Fruit fly (Drosophila melanogaster) whole organism, prepupa: Measurements from ENCODE around the gene CG4465.
A peak's percentile ranks its signal among the peaks of the same experiment; 100 is the strongest.

ENCODE experiments used
- CG10631 ChIP-seq: fragments of 200-800 bp; sonication (Bioruptor generic); optimal IDR thresholded peaks from 2 replicates; lab custom pipeline; 2016; ENCODE audit warnings: missing biosample characterization, missing genetic modification characterization
- CG10669 ChIP-seq: fragments of 200-800 bp; sonication (Bioruptor generic); optimal IDR thresholded peaks from 3 replicates; lab custom pipeline; 2018; ENCODE audit warnings: missing biosample characterization, mild to moderate bottlenecking, missing genetic modification characterization, moderate library complexity
- CG11762 ChIP-seq: fragments of 200-800 bp; sonication (Bioruptor generic); optimal IDR thresholded peaks from 3 replicates; lab custom pipeline; 2016; ENCODE audit warnings: missing biosample characterization, missing genetic modification characterization; ENCODE audit not compliant: insufficient read depth
- CG11902 ChIP-seq: fragments of 200-800 bp; sonication (Bioruptor generic); optimal IDR thresholded peaks from 3 replicates; lab custom pipeline; 2016; ENCODE audit warnings: missing biosample characterization, missing genetic modification characterization
- CG15336 ChIP-seq: fragments of 200-800 bp; sonication (Bioruptor generic); IDR thresholded peaks from 2 replicates; pipeline ENCODE4 v1.3.6; 2022; ENCODE audit warnings: missing biosample characterization, missing genetic modification characterization
- CG1621 ChIP-seq: fragments of 200-800 bp; sonication (Bioruptor generic); optimal IDR thresholded peaks from 3 replicates; lab custom pipeline; 2018; ENCODE audit warnings: missing biosample characterization, mild to moderate bottlenecking, missing genetic modification characterization
- CG16779 ChIP-seq: fragments of 200-800 bp; sonication (Bioruptor generic); optimal IDR thresholded peaks from 3 replicates; lab custom pipeline; 2017; ENCODE audit warnings: missing biosample characterization, mild to moderate bottlenecking, missing genetic modification characterization
- CG3032 ChIP-seq: fragments of 200-800 bp; optimal IDR thresholded peaks from 2 replicates; lab custom pipeline; 2019; ENCODE audit warnings: missing biosample characterization, mild to moderate bottlenecking, missing genetic modification characterization, moderate library complexity
- CG34406 ChIP-seq: fragments of 200-800 bp; sonication (Bioruptor generic); optimal IDR thresholded peaks from 3 replicates; lab custom pipeline; 2016; ENCODE audit warnings: missing biosample characterization, missing genetic modification characterization
- CG3919 ChIP-seq: fragments of 200-800 bp; sonication (Bioruptor generic); optimal IDR thresholded peaks from 3 replicates; lab custom pipeline; 2016; ENCODE audit warnings: missing biosample characterization, missing genetic modification characterization
- CG4318 ChIP-seq: fragments of 200-800 bp; sonication (Bioruptor generic); optimal IDR thresholded peaks from 3 replicates; lab custom pipeline; 2017; ENCODE audit warnings: missing biosample characterization, mild to moderate bottlenecking, missing genetic modification characterization
- CG6163 ChIP-seq: fragments of 200-800 bp; sonication (Bioruptor generic); IDR thresholded peaks from 3 replicates; pipeline ENCODE4 v1.3.6; 2022; ENCODE audit warnings: missing biosample characterization, missing genetic modification characterization
- CG6276 ChIP-seq: fragments of 200-800 bp; sonication (Bioruptor generic); optimal IDR thresholded peaks from 2 replicates; lab custom pipeline; 2017; ENCODE audit warnings: missing biosample characterization, mild to moderate bottlenecking, missing genetic modification characterization
- CG6792 ChIP-seq: fragments of 200-800 bp; sonication (Bioruptor generic); optimal IDR thresholded peaks from 3 replicates; lab custom pipeline; 2016; ENCODE audit warnings: missing biosample characterization, missing genetic modification characterization
- CG6808 ChIP-seq: fragments of 200-800 bp; sonication (Bioruptor generic); optimal IDR thresholded peaks from 3 replicates; lab custom pipeline; 2017; ENCODE audit warnings: missing biosample characterization, missing genetic modification characterization, mild to moderate bottlenecking, moderate library complexity, missing genetic modification reagents
- CG6854 ChIP-seq: fragments of 200-800 bp; sonication (Bioruptor generic); optimal IDR thresholded peaks from 2 replicates; lab custom pipeline; 2017; ENCODE audit warnings: missing biosample characterization, mild to moderate bottlenecking, missing genetic modification characterization
- CG7368 ChIP-seq: fragments of 200-800 bp; sonication (Bioruptor generic); optimal IDR thresholded peaks from 3 replicates; lab custom pipeline; 2016; ENCODE audit warnings: missing biosample characterization, missing genetic modification characterization
- CG8119 ChIP-seq: fragments of 200-800 bp; sonication (Bioruptor generic); IDR thresholded peaks from 3 replicates; pipeline ENCODE4 v1.3.6; 2022; ENCODE audit warnings: missing biosample characterization, missing genetic modification characterization
- CG8319 ChIP-seq: fragments of 200-800 bp; sonication (Bioruptor generic); optimal IDR thresholded peaks from 3 replicates; lab custom pipeline; 2016; ENCODE audit warnings: missing biosample characterization, missing genetic modification characterization
- CG8632 ChIP-seq: fragments of 200-800 bp; sonication (Bioruptor generic); optimal IDR thresholded peaks from 3 replicates; lab custom pipeline; 2016; ENCODE audit warnings: missing biosample characterization, missing genetic modification characterization
- CG9139 ChIP-seq: fragments of 200-800 bp; sonication (Bioruptor generic); optimal IDR thresholded peaks from 3 replicates; lab custom pipeline; 2017; ENCODE audit warnings: missing biosample characterization, mild to moderate bottlenecking, missing genetic modification characterization
- Eip75B ChIP-seq: fragments of 200-800 bp; sonication (Bioruptor generic); optimal IDR thresholded peaks from 3 replicates; lab custom pipeline; 2016; ENCODE audit warnings: missing biosample characterization, missing genetic modification characterization
- Eip78C ChIP-seq: fragments of 200-800 bp; sonication (Bioruptor generic); peaks from one replicate; lab custom pipeline; 2016; ENCODE audit warnings: missing biosample characterization, missing genetic modification characterization
- Eip93F ChIP-seq: fragments of 200-800 bp; sonication (Bioruptor generic); optimal IDR thresholded peaks from 2 replicates; lab custom pipeline; 2016; ENCODE audit warnings: missing biosample characterization, mild to moderate bottlenecking, missing genetic modification characterization
- Ets21C ChIP-seq: fragments of 200-800 bp; sonication (Bioruptor generic); optimal IDR thresholded peaks from 3 replicates; lab custom pipeline; 2016; ENCODE audit warnings: missing biosample characterization, missing genetic modification characterization
- Ets96B ChIP-seq: fragments of 200-800 bp; optimal IDR thresholded peaks from 2 replicates; lab custom pipeline; 2019; ENCODE audit warnings: missing biosample characterization, mild to moderate bottlenecking, missing genetic modification characterization, moderate library complexity
- Gug ChIP-seq: fragments of 200-800 bp; sonication (Bioruptor generic); IDR thresholded peaks from 2 replicates; pipeline ENCODE4 v1.3.6; 2022; ENCODE audit warnings: missing biosample characterization, missing genetic modification characterization
- Hr38 ChIP-seq: sonication (Bioruptor generic); optimal IDR thresholded peaks from 2 replicates; lab custom pipeline; 2016; ENCODE audit warnings: missing biosample characterization, missing genetic modification characterization
- Hr39 ChIP-seq: fragments of 200-800 bp; sonication (Bioruptor generic); optimal IDR thresholded peaks from 2 replicates; lab custom pipeline; 2016; ENCODE audit warnings: missing biosample characterization, missing genetic modification characterization
- Lpt ChIP-seq: fragments of 200-800 bp; sonication (Bioruptor generic); optimal IDR thresholded peaks from 3 replicates; lab custom pipeline; 2016; ENCODE audit warnings: missing biosample characterization, missing genetic modification characterization
- Met ChIP-seq: fragments of 200-800 bp; sonication (Bioruptor generic); optimal IDR thresholded peaks from 3 replicates; lab custom pipeline; 2016; ENCODE audit warnings: missing biosample characterization, missing genetic modification characterization
- OdsH ChIP-seq: fragments of 200-800 bp; sonication (Bioruptor generic); optimal IDR thresholded peaks from 3 replicates; lab custom pipeline; 2016; ENCODE audit warnings: missing biosample characterization, missing genetic modification characterization
- Smox ChIP-seq: fragments of 200-800 bp; sonication (Bioruptor generic); optimal IDR thresholded peaks from 3 replicates; lab custom pipeline; 2016; ENCODE audit warnings: missing biosample characterization, missing genetic modification characterization
- Sox102F ChIP-seq: fragments of 200-800 bp; sonication (Bioruptor generic); optimal IDR thresholded peaks from 2 replicates; lab custom pipeline; 2016; ENCODE audit warnings: missing biosample characterization, mild to moderate bottlenecking, missing genetic modification characterization
- Sox14 ChIP-seq: fragments of 200-800 bp; sonication (Bioruptor generic); optimal IDR thresholded peaks from 3 replicates; lab custom pipeline; 2016; ENCODE audit warnings: missing biosample characterization, missing genetic modification characterization
- Sox15 ChIP-seq: fragments of 200-800 bp; sonication (Bioruptor generic); optimal IDR thresholded peaks from 3 replicates; lab custom pipeline; 2016; ENCODE audit warnings: missing biosample characterization, missing genetic modification characterization
- achi ChIP-seq: fragments of 200-800 bp; sonication (Bioruptor generic); optimal IDR thresholded peaks from 3 replicates; lab custom pipeline; 2016; ENCODE audit warnings: missing biosample characterization, missing genetic modification characterization
- acj6 ChIP-seq: fragments of 200-800 bp; sonication (Bioruptor generic); optimal IDR thresholded peaks from 3 replicates; lab custom pipeline; 2016; ENCODE audit warnings: missing biosample characterization, missing genetic modification characterization
- cyc ChIP-seq: fragments of 200-800 bp; sonication (Bioruptor generic); optimal IDR thresholded peaks from 3 replicates; lab custom pipeline; 2016; ENCODE audit warnings: missing biosample characterization, missing genetic modification characterization
- dac ChIP-seq: fragments of 200-800 bp; sonication (Bioruptor generic); optimal IDR thresholded peaks from 2 replicates; lab custom pipeline; 2017; ENCODE audit warnings: missing biosample characterization, mild to moderate bottlenecking, missing genetic modification characterization
- eg ChIP-seq: fragments of 200-800 bp; sonication (Bioruptor generic); IDR thresholded peaks from 3 replicates; pipeline ENCODE4 v1.3.6; 2022; ENCODE audit warnings: missing biosample characterization, missing genetic modification characterization
- esn ChIP-seq: fragments of 200-800 bp; sonication (Bioruptor generic); optimal IDR thresholded peaks from 2 replicates; lab custom pipeline; 2016; ENCODE audit warnings: missing biosample characterization, mild to moderate bottlenecking, missing genetic modification characterization, moderate library complexity
- fd59A ChIP-seq: fragments of 200-800 bp; sonication (Bioruptor generic); optimal IDR thresholded peaks from 2 replicates; lab custom pipeline; 2017; ENCODE audit warnings: missing biosample characterization, mild to moderate bottlenecking, missing genetic modification characterization, missing genetic modification reagents
- fd85E ChIP-seq: fragments of 200-800 bp; sonication (Bioruptor generic); optimal IDR thresholded peaks from 3 replicates; lab custom pipeline; 2016; ENCODE audit warnings: missing biosample characterization, missing genetic modification characterization
- fkh ChIP-seq: fragments of 200-800 bp; sonication (Bioruptor generic); optimal IDR thresholded peaks from 3 replicates; lab custom pipeline; 2017; ENCODE audit warnings: missing biosample characterization, mild to moderate bottlenecking, missing genetic modification characterization, moderate library complexity
- lz ChIP-seq: fragments of 200-800 bp; sonication (Bioruptor generic); optimal IDR thresholded peaks from 3 replicates; lab custom pipeline; 2016; ENCODE audit warnings: missing biosample characterization, missing genetic modification characterization
- pdm3 ChIP-seq: fragments of 200-800 bp; sonication (Bioruptor generic); optimal IDR thresholded peaks from 3 replicates; lab custom pipeline; 2016; ENCODE audit warnings: missing biosample characterization, missing genetic modification characterization
- salr ChIP-seq, 2 experiments: fragments of 200-800 bp; sonication (Bioruptor generic); optimal IDR thresholded peaks; 3 replicates each; lab custom pipeline; 2016 to 2018; ENCODE audit warnings: missing biosample characterization in 2 of 2, missing genetic modification characterization in 2 of 2, mild to moderate bottlenecking in 1 of 2
- spab ChIP-seq: fragments of 200-800 bp; sonication (Bioruptor generic); optimal IDR thresholded peaks from 2 replicates; lab custom pipeline; 2017; ENCODE audit warnings: missing biosample characterization, mild to moderate bottlenecking, missing genetic modification characterization, missing genetic modification reagents
- ss ChIP-seq, 2 experiments: fragments of 200-800 bp; sonication (Bioruptor generic); optimal IDR thresholded peaks; 2 replicates in 1 of 2; 3 replicates in 1 of 2; lab custom pipeline; 2017 to 2018; ENCODE audit warnings: mild to moderate bottlenecking in 2 of 2, missing biosample characterization in 2 of 2, missing genetic modification characterization in 2 of 2, moderate library complexity in 1 of 2
- vri ChIP-seq: fragments of 200-800 bp; sonication (Bioruptor generic); optimal IDR thresholded peaks from 3 replicates; lab custom pipeline; 2016; ENCODE audit warnings: missing biosample characterization, mild to moderate bottlenecking, missing genetic modification characterization

CG4465 gene

dm6 chr3R:19925271-19925670, 7.6 kb upstream of the CG4465 start, which contains the start of gene CG4462:
CG4462 (minus strand) TSS chr3R:19925371.
- TF ChIP-seq spab (GFP tag; lab: Kevin White, UChicago) (no peak), CG11902 (GFP tag; lab: Kevin White, UChicago) (no peak), CG6276 (no peak)

dm6 chr3R:19924331-19924730, 6.7 kb upstream of the CG4465 start:
- TF ChIP-seq CG1621 (tag; lab: Kevin White, UChicago) (no peak), fkh (GFP tag; lab: Kevin White, UChicago) (peak; percentile 79), fd85E (GFP tag; lab: Kevin White, UChicago) (no peak), OdsH (GFP tag; lab: Kevin White, UChicago) (no peak), Ets21C (GFP tag; lab: Kevin White, UChicago) (no peak), acj6 (GFP tag; lab: Kevin White, UChicago) (no peak), CG3919 (GFP tag; lab: Kevin White, UChicago) (no peak), CG6163 (GFP tag; lab: Robert Waterston, UW) (no peak; the same call in 1 of the 3 replicates), CG6792 (GFP tag; lab: Kevin White, UChicago) (peak; percentile 64), Eip75B (GFP tag; lab: Kevin White, UChicago) (peak; percentile 50), eg (GFP tag; lab: Robert Waterston, UW) (no peak), CG11762 (GFP tag; lab: Kevin White, UChicago) (peak; percentile 5), CG10631 (GFP tag; lab: Kevin White, UChicago) (peak; percentile 55), Ets96B (tag; lab: Kevin White, UChicago) (no peak), CG15336 (GFP tag; lab: Robert Waterston, UW) (no peak), vri (GFP tag; lab: Kevin White, UChicago) (peak; percentile 9), fd59A (GFP tag; lab: Kevin White, UChicago) (peak; percentile 33), Sox15 (GFP tag; lab: Kevin White, UChicago) (no peak), CG7368 (GFP tag; lab: Kevin White, UChicago) (peak; percentile 57), CG9139 (GFP tag; lab: Kevin White, UChicago) (peak; percentile 32), CG8119 (no peak), Eip93F (GFP tag; lab: Kevin White, UChicago) (no peak), lz (GFP tag; lab: Kevin White, UChicago) (no peak), CG6854 (GFP tag; lab: Kevin White, UChicago) (no peak), CG8632 (GFP tag; lab: Kevin White, UChicago) (peak; percentile 52), CG6276 (no peak), pdm3 (GFP tag; lab: Kevin White, UChicago) (peak; percentile 36), CG8319 (GFP tag; lab: Kevin White, UChicago) (no peak), salr (GFP tag; optimal IDR thresholded peaks at IDR 0.05; lab: Kevin White, UChicago) (peak in 1 of 2 experiments; percentile 45), Smox (GFP tag; lab: Kevin White, UChicago) (peak; percentile 25), dac (GFP tag; lab: Kevin White, UChicago) (no peak), Met (GFP tag; lab: Kevin White, UChicago) (peak; percentile 36), Lpt (GFP tag; lab: Kevin White, UChicago) (no peak), Eip78C (GFP tag; lab: Kevin White, UChicago) (peak; percentile 93), CG34406 (GFP tag; lab: Kevin White, UChicago) (peak; percentile 42), achi (GFP tag; lab: Kevin White, UChicago) (peak; percentile 28), Hr39 (GFP tag; lab: Kevin White, UChicago) (no peak), cyc (no peak), esn (GFP tag; lab: Kevin White, UChicago) (no peak), CG10669 (GFP tag; lab: Kevin White, UChicago) (no peak), Gug (no peak), CG6808 (no peak), Sox102F (GFP tag; lab: Kevin White, UChicago) (no peak), CG3032 (tag; lab: Kevin White, UChicago) (no peak), CG4318 (GFP tag; lab: Kevin White, UChicago) (no peak), CG16779 (peak; percentile 21), Hr38 (no peak), CG11902 (GFP tag; lab: Kevin White, UChicago) (no peak), ss (GFP tag; optimal IDR thresholded peaks at IDR 0.05; lab: Kevin White, UChicago) (peak in 1 of 2 experiments; percentile 87), Sox14 (no peak)
